Worm (Caenorhabditis elegans) whole organism, mixed stage, embryonic: ENCODE measurements around the gene T05C1.2.

ENCODE experiments used
- blmp-1 ChIP-seq: fragments of 150-350 bp; optimal IDR thresholded peaks from 2 replicates; lab custom pipeline; 2014; ENCODE audit warnings: missing biosample characterization, missing genetic modification characterization
- ceh-39 ChIP-seq: fragments of 150-350 bp; optimal IDR thresholded peaks from 2 replicates; lab custom pipeline; 2014; ENCODE audit warnings: missing biosample characterization, missing genetic modification characterization
- ces-1 ChIP-seq: fragments of 150-350 bp; optimal IDR thresholded peaks from 2 replicates; lab custom pipeline; 2014; ENCODE audit warnings: missing biosample characterization, missing genetic modification reagents, missing genetic modification characterization
- elt-3 ChIP-seq: fragments of 150-350 bp; optimal IDR thresholded peaks from 2 replicates; lab custom pipeline; 2014; ENCODE audit warnings: missing biosample characterization, missing genetic modification characterization
- lin-13 ChIP-seq: fragments of 150-350 bp; optimal IDR thresholded peaks from 2 replicates; lab custom pipeline; 2014; ENCODE audit warnings: missing biosample characterization, missing genetic modification characterization
- mab-5 ChIP-seq: fragments of 150-350 bp; optimal IDR thresholded peaks from 2 replicates; lab custom pipeline; 2014; ENCODE audit warnings: missing biosample characterization, missing genetic modification characterization
- nhr-12 ChIP-seq: fragments of 150-350 bp; optimal IDR thresholded peaks from 2 replicates; lab custom pipeline; 2014; ENCODE audit warnings: missing biosample characterization, missing genetic modification characterization
- nhr-237 ChIP-seq: fragments of 150-350 bp; optimal IDR thresholded peaks from 2 replicates; lab custom pipeline; 2014; ENCODE audit warnings: missing biosample characterization, missing genetic modification characterization
- nhr-28 ChIP-seq: fragments of 150-350 bp; optimal IDR thresholded peaks from 2 replicates; lab custom pipeline; 2014; ENCODE audit warnings: missing biosample characterization, missing genetic modification characterization
- sem-2 ChIP-seq: fragments of 200-800 bp; sonication (Bioruptor generic); optimal IDR thresholded peaks from 2 replicates; lab custom pipeline; 2018; ENCODE audit warnings: mild to moderate bottlenecking, missing genetic modification characterization, missing compliant biosample characterization
- unc-39 ChIP-seq: fragments of 150-350 bp; optimal IDR thresholded peaks from 2 replicates; lab custom pipeline; 2014; ENCODE audit warnings: missing biosample characterization, missing genetic modification characterization
- ztf-11 ChIP-seq: fragments of 150-350 bp; optimal IDR thresholded peaks from 2 replicates; lab custom pipeline; 2014; ENCODE audit warnings: missing biosample characterization, missing genetic modification characterization

DNA sequence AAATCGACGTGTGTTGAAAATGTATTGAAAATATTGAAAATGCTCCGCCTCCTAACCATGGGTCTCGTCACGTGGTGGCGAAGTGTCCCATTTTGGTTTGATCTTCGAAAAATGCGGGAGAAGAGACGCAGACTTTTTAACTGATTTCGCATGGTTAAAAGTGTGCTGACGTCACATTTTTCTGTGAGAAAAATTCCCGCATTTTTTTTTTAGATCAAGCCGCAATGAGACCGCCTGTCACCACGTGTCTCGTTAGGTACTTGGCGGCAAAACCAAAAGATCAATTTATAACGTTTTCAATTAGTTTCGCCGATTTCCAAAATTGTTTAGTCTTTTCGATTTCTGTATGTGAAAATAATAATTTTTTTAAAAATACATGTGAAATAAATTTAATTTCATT lies 43.3 kb upstream of the T05C1.2 start:
- TF ChIP-seq elt-3 (tag; lab: Kevin White, UChicago) (no peak), mab-5 (no peak), unc-39 (tag; lab: Kevin White, UChicago) (no peak), nhr-237 (tag; lab: Kevin White, UChicago) (no peak), ztf-11 (tag; lab: Kevin White, UChicago) (no peak), nhr-28 (no peak), blmp-1 (tag; lab: Kevin White, UChicago) (no peak), ces-1 (no peak), sem-2 (no peak), ceh-39 (tag; lab: Kevin White, UChicago) (no peak), lin-13 (no peak), nhr-12 (tag; lab: Kevin White, UChicago) (no peak)
